Worm (Caenorhabditis elegans): Measurements from ENCODE around the gene srd-66.

- no peak for TF ChIP-seq unc-62 (GFP tag; optimal IDR thresholded peaks at IDR 0.05)
- TF ChIP-seq elt-1 (tag; optimal IDR thresholded peaks at IDR 0.05), result no peak
- TF ChIP-seq nhr-11 (tag; optimal IDR thresholded peaks at IDR 0.05), result no peak
- TF ChIP-seq sma-9 (GFP tag; optimal IDR thresholded peaks at IDR 0.05), result no peak
- TF ChIP-seq sma-9 (tag; optimal IDR thresholded peaks at IDR 0.05), result no peak
- no peak for TF ChIP-seq lsy-2 (tag; optimal IDR thresholded peaks at IDR 0.05)
- no peak for TF ChIP-seq ceh-82 (tag; optimal IDR thresholded peaks at IDR 0.05)
- no peak for TF ChIP-seq mdl-1 (tag; optimal IDR thresholded peaks at IDR 0.05)
- TF ChIP-seq alr-1 (tag; optimal IDR thresholded peaks at IDR 0.05), result no peak
- TF ChIP-seq ztf-4 (tag; optimal IDR thresholded peaks at IDR 0.05), result no peak
- no peak for TF ChIP-seq nhr-77 (tag; optimal IDR thresholded peaks at IDR 0.05)
- TF ChIP-seq skn-1 (tag; optimal IDR thresholded peaks at IDR 0.05), result no peak
Measured at ce11 chrIII:1962552-1962951, 19.9 kb downstream of the srd-66 start.
